Fruit fly (Drosophila melanogaster) whole organism, embryonic: ENCODE measurements around the gene CG17329.

ENCODE experiments used
- Blimp-1 ChIP-seq: fragments of 200-800 bp; sonication (Bioruptor generic); optimal IDR thresholded peaks from 3 replicates; lab custom pipeline; 2018; ENCODE audit warnings: missing biosample characterization, missing genetic modification characterization, mild to moderate bottlenecking, moderate library complexity, missing genetic modification reagents
- BtbVII ChIP-seq: fragments of 200-800 bp; sonication (Bioruptor generic); optimal IDR thresholded peaks from 3 replicates; lab custom pipeline; 2017; ENCODE audit warnings: missing biosample characterization, mild to moderate bottlenecking, missing genetic modification characterization
- CG10654 ChIP-seq: fragments of 200-800 bp; sonication (Bioruptor generic); optimal IDR thresholded peaks from 2 replicates; lab custom pipeline; 2016; ENCODE audit warnings: missing biosample characterization, missing genetic modification characterization
- CG10959 ChIP-seq: fragments of 200-800 bp; sonication (Bioruptor generic); IDR thresholded peaks from 2 replicates; pipeline ENCODE4 v1.3.6; 2022; ENCODE audit warnings: missing biosample characterization, missing genetic modification characterization
- CG11247 ChIP-seq: fragments of 200-800 bp; sonication (Bioruptor generic); IDR thresholded peaks from 2 replicates; pipeline ENCODE4 v1.3.6; 2022; ENCODE audit warnings: missing biosample characterization, missing genetic modification characterization
- CG15514 ChIP-seq: fragments of 200-800 bp; sonication (Bioruptor generic); optimal IDR thresholded peaks from 3 replicates; lab custom pipeline; 2017; ENCODE audit warnings: missing biosample characterization, missing genetic modification characterization, mild to moderate bottlenecking, moderate library complexity, missing genetic modification reagents
- CG1832 ChIP-seq: fragments of 200-800 bp; sonication (Bioruptor generic); optimal IDR thresholded peaks from 2 replicates; lab custom pipeline; 2017; ENCODE audit warnings: missing biosample characterization, mild to moderate bottlenecking, missing genetic modification characterization, inconsistent platforms
- CG31365 ChIP-seq: fragments of 200-800 bp; sonication (Bioruptor generic); optimal IDR thresholded peaks from 2 replicates; lab custom pipeline; 2018; ENCODE audit warnings: missing biosample characterization, mild to moderate bottlenecking, missing genetic modification characterization
- CG3281 ChIP-seq: fragments of 200-800 bp; sonication (Bioruptor generic); optimal IDR thresholded peaks from 3 replicates; lab custom pipeline; 2017; ENCODE audit warnings: missing biosample characterization, mild to moderate bottlenecking, missing genetic modification characterization
- CG4854 ChIP-seq: fragments of 200-800 bp; sonication (Bioruptor generic); optimal IDR thresholded peaks from 2 replicates; lab custom pipeline; 2016; ENCODE audit warnings: missing biosample characterization, missing genetic modification characterization, inconsistent platforms
- CG6689 ChIP-seq: fragments of 200-800 bp; sonication (Bioruptor generic); IDR thresholded peaks from 2 replicates; pipeline ENCODE4 v1.3.6; 2022; ENCODE audit warnings: missing biosample characterization, missing genetic modification characterization
- CG7372 ChIP-seq: fragments of 200-800 bp; sonication (Bioruptor generic); IDR thresholded peaks from 2 replicates; pipeline ENCODE4 v1.3.6; 2022; ENCODE audit warnings: missing biosample characterization, missing genetic modification characterization
- CG7556 ChIP-seq: fragments of 200-800 bp; sonication (Bioruptor generic); optimal IDR thresholded peaks from 2 replicates; lab custom pipeline; 2017; ENCODE audit warnings: missing biosample characterization, mild to moderate bottlenecking, missing genetic modification characterization
- CG7963 ChIP-seq: fragments of 200-800 bp; sonication (Bioruptor generic); IDR thresholded peaks from 3 replicates; pipeline ENCODE4 v1.3.6; 2022; ENCODE audit warnings: missing biosample characterization, missing genetic modification characterization; ENCODE audit not compliant: partially characterized antibody
- CG8359 ChIP-seq: fragments of 200-800 bp; sonication (Bioruptor generic); optimal IDR thresholded peaks from 2 replicates; lab custom pipeline; 2017; ENCODE audit warnings: missing biosample characterization, mild to moderate bottlenecking, missing genetic modification characterization, borderline replicate concordance
- CG9817 ChIP-seq: fragments of 200-800 bp; sonication (Bioruptor generic); optimal IDR thresholded peaks from 2 replicates; lab custom pipeline; 2018; ENCODE audit warnings: missing biosample characterization, mild to moderate bottlenecking, missing genetic modification characterization, moderate library complexity
- Camta ChIP-seq: fragments of 200-800 bp; sonication (Bioruptor generic); optimal IDR thresholded peaks from 2 replicates; lab custom pipeline; 2016; ENCODE audit warnings: missing biosample characterization, missing genetic modification characterization
- Deaf1 ChIP-seq: fragments of 200-800 bp; optimal IDR thresholded peaks from 3 replicates; lab custom pipeline; 2019; ENCODE audit warnings: missing biosample characterization, mild to moderate bottlenecking, missing genetic modification characterization, moderate library complexity
- H15 ChIP-seq: fragments of 200-800 bp; sonication (Bioruptor generic); IDR thresholded peaks from 3 replicates; pipeline ENCODE4 v1.3.6; 2022; ENCODE audit warnings: missing biosample characterization, missing genetic modification characterization
- HmgZ ChIP-seq: fragments of 200-800 bp; sonication (Bioruptor generic); optimal IDR thresholded peaks from 2 replicates; lab custom pipeline; 2018; ENCODE audit warnings: missing biosample characterization, mild to moderate bottlenecking, missing genetic modification characterization
- Hr3 ChIP-seq: fragments of 200-800 bp; sonication (Bioruptor generic); optimal IDR thresholded peaks from 3 replicates; lab custom pipeline; 2016; ENCODE audit warnings: missing biosample characterization, missing genetic modification characterization
- Lim3 ChIP-seq: fragments of 200-800 bp; sonication (Bioruptor generic); IDR thresholded peaks from 2 replicates; pipeline ENCODE4 v1.3.6; 2022; ENCODE audit warnings: missing biosample characterization, missing genetic modification characterization
- Meics ChIP-seq: fragments of 200-800 bp; sonication (Bioruptor generic); optimal IDR thresholded peaks from 2 replicates; lab custom pipeline; 2017; ENCODE audit warnings: missing biosample characterization, mild to moderate bottlenecking, missing genetic modification characterization
- Nf-YB ChIP-seq: fragments of 200-800 bp; sonication (Bioruptor generic); optimal IDR thresholded peaks from 3 replicates; lab custom pipeline; 2019; ENCODE audit warnings: missing biosample characterization, mild to moderate bottlenecking, missing genetic modification characterization, moderate library complexity
- Nf-YC ChIP-seq: fragments of 200-800 bp; optimal IDR thresholded peaks from 3 replicates; lab custom pipeline; 2019; ENCODE audit warnings: missing biosample characterization, mild to moderate bottlenecking, missing genetic modification characterization, moderate library complexity
- Sin3A ChIP-seq: fragments of >200 bp; optimal IDR thresholded peaks from 2 replicates; lab custom pipeline; 2018
- Trl ChIP-seq, 3 experiments: fragments of >200 bp in 2 of 3; fragments of 200-800 bp in 1 of 3; sonication (Bioruptor generic) in 1 of 3; optimal IDR thresholded peaks; 2 replicates in 1 of 3; 3 replicates in 2 of 3; lab custom pipeline; 2016 to 2017; ENCODE audit warnings: missing biosample characterization in 1 of 3, missing genetic modification characterization in 1 of 3
- Usf ChIP-seq: fragments of 200-800 bp; sonication (Bioruptor generic); optimal IDR thresholded peaks from 2 replicates; lab custom pipeline; 2017; ENCODE audit warnings: missing genotype, missing biosample characterization, missing genetic modification characterization
- ase ChIP-seq: fragments of 200-800 bp; sonication (Bioruptor generic); IDR thresholded peaks from 3 replicates; pipeline ENCODE4 v1.3.6; 2022; ENCODE audit warnings: missing biosample characterization, missing genetic modification characterization
- bbx ChIP-seq: fragments of 200-800 bp; sonication (Bioruptor generic); IDR thresholded peaks from 2 replicates; pipeline ENCODE4 v1.3.6; 2022; ENCODE audit warnings: missing biosample characterization, missing genetic modification characterization; ENCODE audit not compliant: partially characterized antibody
- dm ChIP-seq: fragments of 200-800 bp; sonication (Bioruptor generic); optimal IDR thresholded peaks from 3 replicates; lab custom pipeline; 2016; ENCODE audit warnings: missing biosample characterization, missing genetic modification characterization
- eyg ChIP-seq: fragments of 200-800 bp; sonication (Bioruptor generic); optimal IDR thresholded peaks from 3 replicates; lab custom pipeline; 2016; ENCODE audit warnings: missing biosample characterization, missing genetic modification characterization
- fru ChIP-seq: fragments of >200 bp; optimal IDR thresholded peaks from 2 replicates; lab custom pipeline; 2017
- grn ChIP-seq: fragments of 200-800 bp; sonication (Bioruptor generic); optimal IDR thresholded peaks from 3 replicates; lab custom pipeline; 2017; ENCODE audit warnings: missing biosample characterization, missing genetic modification characterization
- jing ChIP-seq: fragments of 200-800 bp; sonication (Bioruptor generic); optimal IDR thresholded peaks from 2 replicates; lab custom pipeline; 2018; ENCODE audit warnings: missing biosample characterization, mild to moderate bottlenecking, missing genetic modification characterization
- kni ChIP-seq: fragments of 200-800 bp; sonication (Bioruptor generic); optimal IDR thresholded peaks from 3 replicates; lab custom pipeline; 2017; ENCODE audit warnings: mild to moderate bottlenecking, missing biosample characterization, missing genetic modification reagents, missing genetic modification characterization
- knrl ChIP-seq: fragments of 200-800 bp; sonication (Bioruptor generic); IDR thresholded peaks from 3 replicates; pipeline ENCODE4 v1.3.6; 2022; ENCODE audit warnings: missing biosample characterization, missing genetic modification characterization; ENCODE audit not compliant: partially characterized antibody
- maf-S ChIP-seq: fragments of 200-800 bp; sonication (Bioruptor generic); optimal IDR thresholded peaks from 2 replicates; lab custom pipeline; 2016; ENCODE audit warnings: missing biosample characterization, missing genetic modification characterization
- nerfin-2 ChIP-seq: fragments of 200-800 bp; sonication (Bioruptor generic); IDR thresholded peaks from 2 replicates; pipeline ENCODE4 v1.3.6; 2022; ENCODE audit warnings: missing biosample characterization, missing genetic modification characterization; ENCODE audit not compliant: partially characterized antibody
- onecut ChIP-seq: fragments of 200-800 bp; sonication (Bioruptor generic); IDR thresholded peaks from 2 replicates; pipeline ENCODE4 v1.3.6; 2022; ENCODE audit warnings: missing biosample characterization, missing genetic modification characterization
- pnt ChIP-seq: fragments of 200-800 bp; sonication (Bioruptor generic); optimal IDR thresholded peaks from 3 replicates; lab custom pipeline; 2016; ENCODE audit warnings: missing biosample characterization, missing genetic modification characterization
- pzg ChIP-seq: fragments of 200-800 bp; sonication (Bioruptor generic); optimal IDR thresholded peaks from 3 replicates; lab custom pipeline; 2018; ENCODE audit warnings: missing biosample characterization, mild to moderate bottlenecking, missing genetic modification characterization, moderate library complexity
- scrt ChIP-seq: fragments of 200-800 bp; sonication (Bioruptor generic); optimal IDR thresholded peaks from 2 replicates; lab custom pipeline; 2018; ENCODE audit warnings: missing biosample characterization, mild to moderate bottlenecking, missing genetic modification characterization, moderate library complexity
- shn ChIP-seq: fragments of 200-800 bp; sonication (Bioruptor generic); optimal IDR thresholded peaks from 3 replicates; lab custom pipeline; 2016; ENCODE audit warnings: missing biosample characterization, missing genetic modification characterization
- slou ChIP-seq: fragments of 200-800 bp; sonication (Bioruptor generic); optimal IDR thresholded peaks from 3 replicates; lab custom pipeline; 2016; ENCODE audit warnings: missing biosample characterization, missing genetic modification characterization
- sug ChIP-seq: fragments of 200-800 bp; optimal IDR thresholded peaks from 2 replicates; lab custom pipeline; 2019; ENCODE audit warnings: missing biosample characterization, mild to moderate bottlenecking, missing genetic modification characterization, moderate library complexity
- tin ChIP-seq: fragments of 200-800 bp; sonication (Bioruptor generic); optimal IDR thresholded peaks from 3 replicates; lab custom pipeline; 2016; ENCODE audit warnings: missing biosample characterization, missing genetic modification characterization
- trh ChIP-seq: fragments of 200-800 bp; sonication (Bioruptor generic); optimal IDR thresholded peaks from 2 replicates; lab custom pipeline; 2016; ENCODE audit warnings: missing biosample characterization, missing genetic modification characterization
- tup ChIP-seq: fragments of 200-800 bp; sonication (Bioruptor generic); optimal IDR thresholded peaks from 2 replicates; lab custom pipeline; 2016; ENCODE audit warnings: missing biosample characterization, mild to moderate bottlenecking, missing genetic modification characterization, moderate library complexity
- z ChIP-seq: fragments of 200-800 bp; sonication (Bioruptor generic); IDR thresholded peaks from 3 replicates; pipeline ENCODE4 v1.3.6; 2022; ENCODE audit warnings: missing biosample characterization, missing genetic modification characterization

CG17329 gene

DNA sequence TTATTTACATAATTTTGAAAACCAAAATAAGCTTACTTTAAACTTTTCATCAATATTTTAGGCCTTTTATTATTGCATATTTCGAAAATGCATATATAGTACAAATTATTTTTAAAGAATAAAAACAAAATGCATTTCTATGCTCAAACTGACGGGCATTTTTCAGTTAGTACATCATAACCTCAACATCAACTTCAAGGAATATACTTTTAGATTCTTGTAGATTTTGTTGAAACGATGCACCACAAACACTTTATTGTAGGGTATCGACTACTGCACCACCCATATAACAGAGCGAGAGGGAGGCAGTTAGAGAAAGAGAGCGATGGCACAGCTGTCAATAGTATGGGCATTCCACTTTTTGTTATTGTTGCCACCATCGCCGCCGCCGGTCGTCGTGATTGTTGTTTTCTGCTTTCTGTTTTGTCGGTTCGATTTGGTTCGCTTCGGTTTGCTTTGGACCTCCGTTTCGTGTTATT lies 11.3 kb upstream of the CG17329 start (continued):
- TF ChIP-seq sug (tag; lab: Kevin White, UChicago), result peak; percentile 68
- TF ChIP-seq Deaf1, result peak; percentile 65
- TF ChIP-seq BtbVII, result peak; percentile 84
- TF ChIP-seq CG7963 (GFP tag; lab: Robert Waterston, UW), result no peak
- TF ChIP-seq pnt (GFP tag; lab: Kevin White, UChicago), result peak; percentile 90
- TF ChIP-seq Nf-YC (tag; lab: Kevin White, UChicago), result peak; percentile 81
- TF ChIP-seq CG10959 (GFP tag; lab: Robert Waterston, UW), result peak; percentile 33; the same call in 1 of the 2 replicates
- peak; percentile 72 for TF ChIP-seq tup (GFP tag; lab: Kevin White, UChicago)
- TF ChIP-seq kni (GFP tag; lab: Kevin White, UChicago), result peak; percentile 80
- TF ChIP-seq trh (GFP tag; lab: Kevin White, UChicago), result peak; percentile 81
- TF ChIP-seq pzg (GFP tag; lab: Kevin White, UChicago), result no peak
- TF ChIP-seq bbx, result peak; percentile 47
- TF ChIP-seq tin, result peak; percentile 91
- peak; percentile 96 for TF ChIP-seq CG7556
- peak in 1 of 2 experiments; percentile 24 for TF ChIP-seq Trl (optimal IDR thresholded peaks at IDR 0.05; lab: Kevin White, UChicago)
- peak; percentile 87 for TF ChIP-seq Trl (GFP tag; optimal IDR thresholded peaks at IDR 0.05; lab: Kevin White, UChicago)
- TF ChIP-seq CG11247 (GFP tag; lab: Robert Waterston, UW), result no peak
- peak; percentile 60 for TF ChIP-seq grn (GFP tag; lab: Kevin White, UChicago)
- TF ChIP-seq maf-S (GFP tag; lab: Kevin White, UChicago), result peak; percentile 78
- TF ChIP-seq Hr3 (GFP tag; lab: Kevin White, UChicago), result peak; percentile 94
- TF ChIP-seq Usf (GFP tag; lab: Kevin White, UChicago), result peak; percentile 47
- TF ChIP-seq CG7372 (GFP tag; lab: Robert Waterston, UW), result peak; percentile 62
- peak; percentile 79 for TF ChIP-seq CG9817 (tag; lab: Kevin White, UChicago)
- peak; percentile 52 for TF ChIP-seq CG15514 (GFP tag; lab: Kevin White, UChicago)
- TF ChIP-seq onecut, result peak; percentile 62
- TF ChIP-seq jing, result peak; percentile 90
- peak; percentile 83 for TF ChIP-seq Meics
- peak; percentile 83 for TF ChIP-seq CG8359 (GFP tag; lab: Kevin White, UChicago)
- TF ChIP-seq fru (lab: Kevin White, UChicago), result no peak
- peak; percentile 73 for TF ChIP-seq HmgZ (tag; lab: Kevin White, UChicago)
- peak; percentile 68 for TF ChIP-seq CG1832 (GFP tag; lab: Kevin White, UChicago)
- TF ChIP-seq Blimp-1 (GFP tag; lab: Kevin White, UChicago), result peak; percentile 91
- peak; percentile 80 for TF ChIP-seq CG3281 (GFP tag; lab: Kevin White, UChicago)
- peak; percentile 71; the same call in 2 of the 3 replicates for TF ChIP-seq ase (GFP tag; lab: Robert Waterston, UW)
- TF ChIP-seq Camta (GFP tag; lab: Kevin White, UChicago), result peak; percentile 94
- TF ChIP-seq scrt (GFP tag; lab: Kevin White, UChicago), result peak; percentile 74
- no peak for TF ChIP-seq knrl (GFP tag; lab: Robert Waterston, UW)
- TF ChIP-seq CG10654 (GFP tag; lab: Kevin White, UChicago), result peak; percentile 92
- no peak for TF ChIP-seq z (GFP tag; lab: Robert Waterston, UW)
- TF ChIP-seq slou (GFP tag; lab: Kevin White, UChicago), result peak; percentile 80
- TF ChIP-seq CG31365 (tag; lab: Kevin White, UChicago), result peak; percentile 51
- TF ChIP-seq dm, result peak; percentile 52
- peak; percentile 80 for TF ChIP-seq Nf-YB (GFP tag; lab: Kevin White, UChicago)
- no peak for TF ChIP-seq Sin3A (lab: Kevin White, UChicago)
- peak; percentile 84 for TF ChIP-seq CG6689
- peak; percentile 84 for TF ChIP-seq CG4854 (GFP tag; lab: Kevin White, UChicago)
- no peak for TF ChIP-seq nerfin-2 (GFP tag; lab: Robert Waterston, UW)
- TF ChIP-seq shn (GFP tag; lab: Kevin White, UChicago), result peak; percentile 87
- TF ChIP-seq eyg, result peak; percentile 68
- TF ChIP-seq H15 (GFP tag; lab: Robert Waterston, UW), result peak; percentile 74; the same call in 2 of the 3 replicates
- peak; percentile 55 for TF ChIP-seq Lim3 (GFP tag; lab: Robert Waterston, UW)
